Worm (Caenorhabditis elegans) whole organism, mixed stage, embryonic: Measurements from ENCODE around the gene chpf-1.

Source experiments
- mep-1 ChIP-seq: fragments of 150-350 bp; optimal IDR thresholded peaks from 2 replicates; lab custom pipeline; 2017; ENCODE audit warnings: missing biosample characterization, missing genetic modification reagents, missing genetic modification characterization, inconsistent platforms
- unc-62 ChIP-seq: fragments of 150-350 bp; optimal IDR thresholded peaks from 2 replicates; lab custom pipeline; 2014; ENCODE audit warnings: missing biosample characterization, missing genetic modification reagents, missing genetic modification characterization
- zip-8 ChIP-seq: fragments of 150-350 bp; optimal IDR thresholded peaks from 2 replicates; lab custom pipeline; 2014; ENCODE audit warnings: missing biosample characterization, missing genetic modification characterization

ce11 chrV:10154698-10155097 is 48.6 kb downstream of the chpf-1 start, which contains the start of gene srsx-29:
- TF ChIP-seq zip-8 (tag; lab: Kevin White, UChicago) (no peak), unc-62 (GFP tag; lab: Kevin White, UChicago) (no peak), mep-1 (tag; lab: Kevin White, UChicago) (no peak)
